Worm (Caenorhabditis elegans) whole organism, mixed stage, embryonic: ENCODE results near the gene T22H9.1.

Experiments
- M03D4.4 ChIP-seq: sonication (generic microtip); optimal IDR thresholded peaks from 2 replicates; lab custom pipeline; 2017; ENCODE audit warnings: mild to moderate bottlenecking, missing genetic modification characterization, missing compliant biosample characterization
- bed-3 ChIP-seq: fragments of 200-800 bp; sonication (Bioruptor generic); optimal IDR thresholded peaks from 3 replicates; lab custom pipeline; 2018; ENCODE audit warnings: mild to moderate bottlenecking, missing genetic modification characterization, moderate library complexity, missing compliant biosample characterization
- blmp-1 ChIP-seq: fragments of 150-350 bp; optimal IDR thresholded peaks from 2 replicates; lab custom pipeline; 2014; ENCODE audit warnings: missing biosample characterization, missing genetic modification characterization
- ceh-39 ChIP-seq: fragments of 150-350 bp; optimal IDR thresholded peaks from 2 replicates; lab custom pipeline; 2014; ENCODE audit warnings: missing biosample characterization, missing genetic modification characterization
- ceh-43 ChIP-seq: fragments of 200-800 bp; sonication (Bioruptor generic); optimal IDR thresholded peaks from 2 replicates; lab custom pipeline; 2018; ENCODE audit warnings: mild to moderate bottlenecking, missing genetic modification characterization, moderate library complexity, missing compliant biosample characterization
- ces-1 ChIP-seq: fragments of 150-350 bp; optimal IDR thresholded peaks from 2 replicates; lab custom pipeline; 2014; ENCODE audit warnings: missing biosample characterization, missing genetic modification reagents, missing genetic modification characterization
- cnd-1 ChIP-seq: fragments of 200-800 bp; sonication (Bioruptor generic); optimal IDR thresholded peaks from 2 replicates; lab custom pipeline; 2018; ENCODE audit warnings: mild to moderate bottlenecking, missing genetic modification characterization, missing compliant biosample characterization
- drap-1 ChIP-seq: fragments of 200-800 bp; sonication (Bioruptor generic); optimal IDR thresholded peaks from 3 replicates; lab custom pipeline; 2018; ENCODE audit warnings: mild to moderate bottlenecking, missing genetic modification characterization, missing compliant biosample characterization
- elt-1 ChIP-seq: sonication (generic microtip); optimal IDR thresholded peaks from 2 replicates; lab custom pipeline; 2017; ENCODE audit warnings: missing genetic modification characterization, mild to moderate bottlenecking, missing compliant biosample characterization, antibody characterized with exemption, moderate library complexity, borderline replicate concordance; ENCODE audit not compliant: insufficient read depth
- elt-3 ChIP-seq: fragments of 150-350 bp; optimal IDR thresholded peaks from 2 replicates; lab custom pipeline; 2014; ENCODE audit warnings: missing biosample characterization, missing genetic modification characterization
- flh-1 ChIP-seq: fragments of 200-800 bp; sonication (Bioruptor generic); optimal IDR thresholded peaks from 2 replicates; lab custom pipeline; 2018; ENCODE audit warnings: mild to moderate bottlenecking, missing genetic modification characterization, moderate library complexity, missing compliant biosample characterization
- hlh-1 ChIP-seq: fragments of 150-350 bp; optimal IDR thresholded peaks from 2 replicates; lab custom pipeline; 2014; ENCODE audit warnings: missing biosample characterization, missing genetic modification reagents, missing genetic modification characterization
- lin-13 ChIP-seq: fragments of 150-350 bp; optimal IDR thresholded peaks from 2 replicates; lab custom pipeline; 2014; ENCODE audit warnings: missing biosample characterization, missing genetic modification characterization
- lin-32 ChIP-seq: fragments of 200-800 bp; sonication (Bioruptor generic); optimal IDR thresholded peaks from 2 replicates; lab custom pipeline; 2018; ENCODE audit warnings: mild to moderate bottlenecking, missing genetic modification characterization, missing compliant biosample characterization
- lsy-2 ChIP-seq: fragments of 150-350 bp; optimal IDR thresholded peaks from 2 replicates; lab custom pipeline; 2014; ENCODE audit warnings: missing biosample characterization, missing genetic modification characterization
- mab-5 ChIP-seq: fragments of 150-350 bp; optimal IDR thresholded peaks from 2 replicates; lab custom pipeline; 2014; ENCODE audit warnings: missing biosample characterization, missing genetic modification characterization
- mep-1 ChIP-seq: fragments of 150-350 bp; optimal IDR thresholded peaks from 2 replicates; lab custom pipeline; 2017; ENCODE audit warnings: missing biosample characterization, missing genetic modification reagents, missing genetic modification characterization, inconsistent platforms
- mls-2 ChIP-seq: sonication (generic microtip); optimal IDR thresholded peaks from 2 replicates; lab custom pipeline; 2016; ENCODE audit warnings: mild to moderate bottlenecking, missing genetic modification characterization, moderate library complexity, missing compliant biosample characterization
- nhr-12 ChIP-seq: fragments of 150-350 bp; optimal IDR thresholded peaks from 2 replicates; lab custom pipeline; 2014; ENCODE audit warnings: missing biosample characterization, missing genetic modification characterization
- nhr-2 ChIP-seq: fragments of 150-350 bp; optimal IDR thresholded peaks from 2 replicates; lab custom pipeline; 2014; ENCODE audit warnings: missing biosample characterization, missing genetic modification characterization
- nhr-237 ChIP-seq: fragments of 150-350 bp; optimal IDR thresholded peaks from 2 replicates; lab custom pipeline; 2014; ENCODE audit warnings: missing biosample characterization, missing genetic modification characterization
- nhr-28 ChIP-seq: fragments of 150-350 bp; optimal IDR thresholded peaks from 2 replicates; lab custom pipeline; 2014; ENCODE audit warnings: missing biosample characterization, missing genetic modification characterization
- nhr-76 ChIP-seq: sonication (generic microtip); optimal IDR thresholded peaks from 2 replicates; lab custom pipeline; 2017; ENCODE audit warnings: missing biosample characterization, missing genetic modification characterization
- pha-4 ChIP-seq: fragments of 150-350 bp; optimal IDR thresholded peaks from 2 replicates; lab custom pipeline; 2018; ENCODE audit warnings: missing biosample characterization, missing genetic modification reagents, missing genetic modification characterization
- sem-2 ChIP-seq: fragments of 200-800 bp; sonication (Bioruptor generic); optimal IDR thresholded peaks from 2 replicates; lab custom pipeline; 2018; ENCODE audit warnings: mild to moderate bottlenecking, missing genetic modification characterization, missing compliant biosample characterization
- snpc-4 ChIP-seq: fragments of 150-350 bp; optimal IDR thresholded peaks from 2 replicates; lab custom pipeline; 2014; ENCODE audit warnings: missing biosample characterization, missing genetic modification characterization
- sptf-1 ChIP-seq: sonication (generic microtip); optimal IDR thresholded peaks from 2 replicates; lab custom pipeline; 2017; ENCODE audit warnings: mild to moderate bottlenecking, missing genetic modification characterization, moderate library complexity, missing compliant biosample characterization
- tbx-8 ChIP-seq: fragments of 200-800 bp; sonication (Bioruptor generic); optimal IDR thresholded peaks from 2 replicates; lab custom pipeline; 2018; ENCODE audit warnings: mild to moderate bottlenecking, missing genetic modification characterization, moderate library complexity, missing compliant biosample characterization
- unc-120 ChIP-seq: sonication (generic microtip); optimal IDR thresholded peaks from 2 replicates; lab custom pipeline; 2017; ENCODE audit warnings: missing genetic modification characterization, missing compliant biosample characterization; ENCODE audit not compliant: poor library complexity, severe bottlenecking
- unc-39 ChIP-seq: fragments of 150-350 bp; optimal IDR thresholded peaks from 2 replicates; lab custom pipeline; 2014; ENCODE audit warnings: missing biosample characterization, missing genetic modification characterization
- unc-62 ChIP-seq: fragments of 150-350 bp; optimal IDR thresholded peaks from 2 replicates; lab custom pipeline; 2014; ENCODE audit warnings: missing biosample characterization, missing genetic modification reagents, missing genetic modification characterization
- zip-8 ChIP-seq: fragments of 150-350 bp; optimal IDR thresholded peaks from 2 replicates; lab custom pipeline; 2014; ENCODE audit warnings: missing biosample characterization, missing genetic modification characterization
- ztf-11 ChIP-seq: fragments of 150-350 bp; optimal IDR thresholded peaks from 2 replicates; lab custom pipeline; 2014; ENCODE audit warnings: missing biosample characterization, missing genetic modification characterization

Gene T22H9.1

DNA sequence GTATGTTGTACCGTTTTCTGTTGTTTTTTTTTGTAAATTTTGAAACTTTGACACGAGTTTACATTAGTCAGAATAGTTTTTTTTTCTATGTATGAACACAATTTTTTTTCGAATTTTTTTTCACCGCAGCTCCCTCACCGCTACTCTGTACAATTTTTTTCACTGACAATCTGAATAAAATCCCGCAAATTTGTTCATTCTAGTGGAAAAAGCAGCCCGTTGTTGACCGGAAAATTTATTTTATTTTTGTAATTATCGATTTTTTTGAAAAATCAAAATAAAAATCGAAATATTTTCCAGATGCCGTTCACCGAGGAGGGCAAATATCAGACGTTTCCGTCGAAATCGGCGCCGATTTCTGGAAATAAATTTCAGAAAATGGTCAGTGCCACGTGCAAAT, at the start of gene T22H9.1:
Gene T22H9.1 (plus strand): TSS at position 301 of the 400 bp plus-strand sequence.
- no peak for TF ChIP-seq snpc-4 (tag; lab: Kevin White, UChicago)
- no peak for TF ChIP-seq mab-5

DNA sequence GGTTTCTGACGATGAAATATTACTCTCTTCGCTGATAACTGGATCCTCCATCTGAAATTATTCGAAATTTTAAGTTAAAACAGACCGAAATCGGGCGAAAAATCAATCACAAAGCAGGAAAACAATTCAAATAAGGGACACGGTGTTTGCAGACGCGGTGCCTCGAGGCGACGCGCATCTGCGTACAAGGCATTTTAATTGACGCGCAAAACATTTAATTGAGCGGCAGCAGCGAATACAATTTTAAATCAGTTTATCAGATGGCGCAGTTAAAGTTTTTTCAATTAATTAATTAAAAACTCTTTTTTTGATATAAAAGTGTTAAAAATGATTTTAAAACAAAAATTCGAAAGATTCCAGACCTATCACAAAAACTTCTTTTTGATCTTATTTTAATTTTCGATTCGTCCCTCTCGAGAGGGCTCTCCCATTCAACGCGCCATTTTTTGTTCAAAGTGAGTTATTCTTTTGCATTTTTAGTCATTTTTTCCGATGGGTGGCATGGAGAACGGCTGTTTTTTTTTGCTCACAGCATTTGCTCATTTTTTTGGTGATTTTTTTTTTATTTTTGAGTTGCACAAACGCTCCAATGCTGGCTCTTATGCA, 48.0 kb upstream of the T22H9.1 start, which contains the start of gene phf-10:
Gene phf-10 (minus strand): TSS at position 81 of the 606 bp plus-strand sequence.
- TF ChIP-seq ceh-39 (tag; lab: Kevin White, UChicago) (no peak), unc-62 (GFP tag; lab: Kevin White, UChicago) (no peak), mep-1 (tag; lab: Kevin White, UChicago) (no peak), lsy-2 (no peak), ces-1 (peak; percentile 77), sem-2 (GFP tag; lab: Kevin White, UChicago) (no peak), elt-1 (tag; lab: Kevin White, UChicago) (no peak), ceh-43 (GFP tag; lab: Kevin White, UChicago) (peak; percentile 73), flh-1 (GFP tag; lab: Kevin White, UChicago) (no peak), pha-4 (tag; lab: Kevin White, UChicago) (no peak), drap-1 (GFP tag; lab: Kevin White, UChicago) (no peak), M03D4.4 (tag; lab: Kevin White, UChicago) (peak; percentile 33), sptf-1 (tag; lab: Kevin White, UChicago) (peak; percentile 60), mls-2 (tag; lab: Kevin White, UChicago) (peak; percentile 28), unc-39 (tag; lab: Kevin White, UChicago) (no peak), nhr-237 (tag; lab: Kevin White, UChicago) (no peak)

DNA sequence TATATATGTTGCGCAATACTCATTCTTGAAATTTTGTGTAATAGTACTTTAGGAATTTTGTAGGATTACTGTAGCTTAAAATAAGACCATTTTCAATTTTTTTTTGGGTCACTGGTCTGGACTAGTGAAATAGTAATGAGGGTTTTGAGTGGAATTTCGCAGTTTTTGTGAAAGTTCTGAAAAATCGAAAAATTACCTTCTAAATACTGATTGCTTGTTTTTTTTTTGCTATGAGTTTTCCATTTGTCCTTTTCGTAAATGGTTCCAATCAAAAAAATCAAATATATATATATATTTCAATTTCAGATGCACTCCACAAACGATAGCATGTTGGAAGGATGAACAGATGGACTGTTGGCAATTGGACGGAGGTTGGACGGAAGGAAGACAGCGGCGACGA, 47.1 kb upstream of the T22H9.1 start, which contains the start of gene nhr-15:
Gene nhr-15 (plus strand): TSS at position 301 of the 400 bp plus-strand sequence.
- TF ChIP-seq ceh-39 (tag; lab: Kevin White, UChicago) = no peak
- peak; percentile 77 for TF ChIP-seq zip-8

DNA sequence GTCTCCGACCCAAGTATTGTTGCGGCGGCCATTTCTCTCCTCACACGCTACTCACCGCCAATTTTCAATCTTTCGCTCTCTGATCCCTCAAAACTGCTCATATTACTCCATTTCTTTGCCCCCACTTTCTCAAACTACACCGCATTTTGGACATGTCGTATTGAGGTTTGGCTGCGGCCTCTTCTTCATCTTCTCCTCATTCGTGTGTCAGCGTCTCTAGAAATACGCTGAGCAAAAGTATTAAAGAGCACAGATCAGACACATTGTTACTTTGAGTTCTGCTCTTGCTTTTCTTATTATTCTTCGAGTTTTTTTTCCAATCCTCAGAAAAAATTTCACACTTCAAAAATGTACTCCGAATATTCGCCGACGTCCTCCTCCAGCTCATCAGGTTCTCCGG, 39.6 kb upstream of the T22H9.1 start:
- TF ChIP-seq drap-1 (GFP tag; lab: Kevin White, UChicago) (no peak), tbx-8 (GFP tag; lab: Kevin White, UChicago) (no peak), ztf-11 (tag; lab: Kevin White, UChicago) (no peak), elt-1 (tag; lab: Kevin White, UChicago) (no peak), nhr-76 (tag; lab: Kevin White, UChicago) (no peak), ceh-43 (GFP tag; lab: Kevin White, UChicago) (no peak), nhr-28 (tag; lab: Kevin White, UChicago) (no peak), unc-120 (tag; lab: Kevin White, UChicago) (no peak), nhr-2 (tag; lab: Kevin White, UChicago) (no peak), unc-39 (tag; lab: Kevin White, UChicago) (no peak), M03D4.4 (tag; lab: Kevin White, UChicago) (no peak), mep-1 (tag; lab: Kevin White, UChicago) (no peak), bed-3 (GFP tag; lab: Kevin White, UChicago) (no peak), lsy-2 (no peak), mab-5 (no peak), blmp-1 (tag; lab: Kevin White, UChicago) (no peak), elt-3 (tag; lab: Kevin White, UChicago) (no peak), ceh-39 (tag; lab: Kevin White, UChicago) (no peak)

DNA sequence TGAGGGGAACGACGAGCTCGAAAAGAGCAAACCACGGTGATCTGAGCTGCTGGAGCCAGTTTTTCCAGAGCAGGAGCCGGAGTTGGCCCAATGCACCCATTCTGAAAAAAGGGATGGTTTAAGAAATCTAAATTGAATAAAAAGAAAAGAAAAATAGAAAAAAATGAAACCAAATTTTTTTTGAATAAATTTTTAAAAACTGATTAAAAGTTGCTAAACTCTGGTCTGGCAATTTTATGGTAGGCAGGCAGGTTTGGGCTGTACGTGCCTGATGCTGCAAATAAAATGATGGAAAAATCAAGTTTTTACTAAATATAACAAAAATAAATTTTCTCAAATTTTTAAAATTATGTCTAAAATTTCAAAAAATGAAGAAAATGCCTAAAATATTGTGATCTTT, 28.9 kb upstream of the T22H9.1 start, which contains the start of gene abt-4:
Gene abt-4 (minus strand): TSS at position 101 of the 400 bp plus-strand sequence.
- TF ChIP-seq unc-39 (tag; lab: Kevin White, UChicago) (no peak), nhr-2 (tag; lab: Kevin White, UChicago) (no peak), nhr-28 (tag; lab: Kevin White, UChicago) (no peak), M03D4.4 (tag; lab: Kevin White, UChicago) (no peak), lin-13 (tag; lab: Kevin White, UChicago) (no peak), flh-1 (GFP tag; lab: Kevin White, UChicago) (no peak), ztf-11 (tag; lab: Kevin White, UChicago) (no peak), zip-8 (no peak), pha-4 (tag; lab: Kevin White, UChicago) (no peak), unc-120 (tag; lab: Kevin White, UChicago) (no peak), tbx-8 (GFP tag; lab: Kevin White, UChicago) (no peak), lin-32 (no peak), hlh-1 (no peak), nhr-12 (tag; lab: Kevin White, UChicago) (no peak), mls-2 (tag; lab: Kevin White, UChicago) (no peak), cnd-1 (no peak), nhr-76 (tag; lab: Kevin White, UChicago) (no peak)
